Worm (Caenorhabditis elegans): ENCODE data around the gene srxa-9.
A peak's percentile ranks its signal among the peaks of the same experiment; 100 is the strongest.

Gene srxa-9

ce11 chrX:15747814-15748213 lies 1.0 kb downstream of the srxa-9 start:
- TF ChIP-seq nhr-21 (tag; optimal IDR thresholded peaks at IDR 0.05) (peak; percentile 33), snpc-4 (tag; optimal IDR thresholded peaks at IDR 0.05) (no peak)

ce11 chrX:15751245-15751644 lies 4.4 kb downstream of the srxa-9 start:
- no peak for TF ChIP-seq nhr-129 (tag; optimal IDR thresholded peaks at IDR 0.05)

DNA sequence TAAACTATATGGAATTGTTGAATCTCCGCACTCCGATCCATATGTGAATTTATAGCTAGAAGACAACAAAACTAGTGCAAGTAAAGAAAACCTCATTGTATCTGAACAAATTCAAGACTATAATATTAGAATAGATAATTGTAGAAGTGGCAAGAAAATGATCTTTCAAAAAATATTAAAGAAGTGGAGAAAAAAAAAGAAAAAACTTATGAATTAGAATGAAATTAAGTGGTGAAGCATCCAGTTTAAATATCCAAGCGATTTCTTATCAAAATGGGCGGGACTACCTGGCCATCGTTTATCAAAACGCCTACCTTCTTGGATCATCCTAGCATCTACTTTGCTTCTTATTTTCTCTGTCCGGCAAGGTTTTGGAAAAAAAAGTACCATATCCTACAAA lies 10.4 kb downstream of the srxa-9 start, which contains the start of gene wrt-4:
Gene wrt-4 (minus strand): TSS at position 101 of the 400 bp plus-strand sequence.
- no peak for TF ChIP-seq nhr-21 (tag; optimal IDR thresholded peaks at IDR 0.05)
- TF ChIP-seq aly-2 (tag; optimal IDR thresholded peaks at IDR 0.05), result no peak
- TF ChIP-seq crh-2 (tag; optimal IDR thresholded peaks at IDR 0.05), result no peak
- TF ChIP-seq blmp-1 (tag; optimal IDR thresholded peaks at IDR 0.05; ENCODE audit: insufficient read depth), result no peak
- no peak for TF ChIP-seq nhr-23 (tag; optimal IDR thresholded peaks at IDR 0.05)
- no peak for TF ChIP-seq nhr-11 (tag; optimal IDR thresholded peaks at IDR 0.05)
- TF ChIP-seq lin-11 (tag; optimal IDR thresholded peaks at IDR 0.05), result no peak
- no peak for TF ChIP-seq ztf-4 (tag; optimal IDR thresholded peaks at IDR 0.05)
- TF ChIP-seq C34F6.9 (tag; optimal IDR thresholded peaks at IDR 0.05), result no peak
- no peak for TF ChIP-seq Y55F3AM.14 (GFP tag; optimal IDR thresholded peaks at IDR 0.05)
- TF ChIP-seq R02D3.7 (tag; optimal IDR thresholded peaks at IDR 0.05), result no peak
- no peak for TF ChIP-seq peb-1 (tag; optimal IDR thresholded peaks at IDR 0.05)
- TF ChIP-seq ceh-16 (tag; optimal IDR thresholded peaks at IDR 0.05), result no peak
- TF ChIP-seq ceh-82 (tag; optimal IDR thresholded peaks at IDR 0.05), result no peak
- no peak for TF ChIP-seq fos-1 (tag; optimal IDR thresholded peaks at IDR 0.05)

DNA sequence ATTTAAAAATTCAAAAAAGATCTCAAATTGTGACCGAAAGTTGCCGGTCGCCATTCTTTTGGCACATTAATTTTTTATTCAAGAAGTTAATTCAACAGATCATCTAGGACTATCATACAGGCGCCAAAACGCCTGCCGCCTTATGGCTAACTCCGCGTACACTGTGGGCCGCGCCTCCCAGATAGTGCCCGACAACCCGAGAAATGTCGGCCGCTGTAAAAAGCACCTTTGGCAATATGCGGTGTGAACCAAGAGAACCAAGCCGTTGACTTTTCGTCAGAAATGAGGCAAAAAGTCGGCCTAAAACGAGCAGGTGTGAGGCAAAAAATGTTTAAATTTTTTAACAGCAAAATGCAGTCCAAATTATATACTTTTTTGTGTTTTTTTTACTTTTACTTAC lies 12.4 kb downstream of the srxa-9 start:
- TF ChIP-seq mab-5 (tag; optimal IDR thresholded peaks at IDR 0.05), result no peak
- peak; percentile 43 for TF ChIP-seq snpc-4 (tag; optimal IDR thresholded peaks at IDR 0.05)

- no peak for TF ChIP-seq blmp-1 (tag; optimal IDR thresholded peaks at IDR 0.05; ENCODE audit: insufficient read depth)
- TF ChIP-seq elt-1 (tag; optimal IDR thresholded peaks at IDR 0.05), result no peak
- TF ChIP-seq mab-5 (tag; optimal IDR thresholded peaks at IDR 0.05), result no peak
- TF ChIP-seq unc-62 (GFP tag; optimal IDR thresholded peaks at IDR 0.05), result no peak
- no peak for TF ChIP-seq peb-1 (tag; optimal IDR thresholded peaks at IDR 0.05)
- no peak for TF ChIP-seq nhr-129 (tag; optimal IDR thresholded peaks at IDR 0.05)
- no peak for TF ChIP-seq aly-2 (tag; optimal IDR thresholded peaks at IDR 0.05)
Observed at ce11 chrX:15766147-15766546, 19.3 kb downstream of the srxa-9 start, which contains the start of gene bus-17. TSS of gene bus-17 (minus strand) at chrX:15766354.

DNA sequence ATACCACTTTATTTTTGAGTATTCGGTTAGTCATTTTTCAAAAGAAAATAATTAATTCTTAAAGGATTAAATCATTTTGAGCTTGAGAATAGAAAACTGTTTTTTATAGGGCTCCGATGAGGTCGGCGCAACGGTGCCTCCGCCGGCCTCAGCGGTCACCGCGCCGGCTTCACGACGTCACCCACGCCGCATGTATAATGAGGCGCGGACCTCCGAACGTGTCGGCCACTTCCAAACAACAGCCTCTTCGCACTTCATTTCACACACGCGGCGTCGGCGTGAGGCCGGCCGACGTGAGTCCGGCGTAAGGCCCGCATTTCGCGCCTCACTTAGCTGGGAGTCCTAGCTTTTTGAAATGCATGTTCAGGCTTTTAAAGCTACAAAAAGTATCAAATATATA lies 20.1 kb downstream of the srxa-9 start:
- TF ChIP-seq ama-1 (optimal IDR thresholded peaks at IDR 0.05) (no peak), gmeb-1 (tag; optimal IDR thresholded peaks at IDR 0.05) (no peak), crh-2 (tag; optimal IDR thresholded peaks at IDR 0.05) (no peak), mdl-1 (tag; optimal IDR thresholded peaks at IDR 0.05) (no peak), unc-62 (GFP tag; optimal IDR thresholded peaks at IDR 0.05) (no peak), ztf-1 (GFP tag; conservative IDR thresholded peaks at IDR 0.05) (no peak), sma-9 (GFP tag; optimal IDR thresholded peaks at IDR 0.05) (no peak), sma-9 (tag; optimal IDR thresholded peaks at IDR 0.05) (no peak), ztf-11 (tag; optimal IDR thresholded peaks at IDR 0.05) (no peak), fos-1 (tag; optimal IDR thresholded peaks at IDR 0.05) (no peak), sma-3 (GFP tag; optimal IDR thresholded peaks at IDR 0.05) (no peak), nhr-10 (tag; optimal IDR thresholded peaks at IDR 0.05) (no peak), nhr-23 (tag; optimal IDR thresholded peaks at IDR 0.05) (no peak)

ce11 chrX:15768532-15768931 lies 21.7 kb downstream of the srxa-9 start:
- TF ChIP-seq mbf-1 (tag; optimal IDR thresholded peaks at IDR 0.05) (no peak), nhr-10 (tag; optimal IDR thresholded peaks at IDR 0.05) (no peak), ceh-82 (tag; optimal IDR thresholded peaks at IDR 0.05) (no peak), sem-4 (tag; optimal IDR thresholded peaks at IDR 0.05) (no peak), egl-27 (tag; optimal IDR thresholded peaks at IDR 0.05) (no peak), ztf-4 (tag; optimal IDR thresholded peaks at IDR 0.05) (no peak), nhr-25 (tag; optimal IDR thresholded peaks at IDR 0.05) (no peak), fos-1 (tag; optimal IDR thresholded peaks at IDR 0.05) (no peak), sma-3 (GFP tag; optimal IDR thresholded peaks at IDR 0.05) (no peak), peb-1 (tag; optimal IDR thresholded peaks at IDR 0.05) (no peak), lin-11 (tag; optimal IDR thresholded peaks at IDR 0.05) (no peak), dmd-4 (tag; optimal IDR thresholded peaks at IDR 0.05) (no peak), ztf-11 (tag; optimal IDR thresholded peaks at IDR 0.05) (no peak), ZK546.5 (tag; optimal IDR thresholded peaks at IDR 0.05) (no peak), nhr-129 (tag; optimal IDR thresholded peaks at IDR 0.05) (no peak), lin-39 (tag; optimal IDR thresholded peaks at IDR 0.05) (no peak), elt-3 (tag; optimal IDR thresholded peaks at IDR 0.05) (no peak)
